Fruit fly (Drosophila melanogaster): Measurements from ENCODE around the gene CG31156.

Gene CG31156

dm6 chr3R:22596450-22596849 is 17.0 kb downstream of the CG31156 start:
- no peak for TF ChIP-seq CG10348 (GFP tag; IDR thresholded peaks at IDR 0.05)
- no peak for TF ChIP-seq CG34367 (tag; optimal IDR thresholded peaks at IDR 0.05)
- no peak for TF ChIP-seq CG12605 (GFP tag; IDR thresholded peaks at IDR 0.05)
- TF ChIP-seq CG32121 (GFP tag; IDR thresholded peaks at IDR 0.05): no peak
- TF ChIP-seq CG8301 (tag; optimal IDR thresholded peaks at IDR 0.05): no peak
- TF ChIP-seq EcR (GFP tag; optimal IDR thresholded peaks at IDR 0.05): no peak
- TF ChIP-seq Pif1B (GFP tag; optimal IDR thresholded peaks at IDR 0.05): no peak
- no peak for TF ChIP-seq Snoo (tag; optimal IDR thresholded peaks at IDR 0.05)
- TF ChIP-seq CG15710 (tag; optimal IDR thresholded peaks at IDR 0.05): no peak
- TF ChIP-seq CG13204 (GFP tag; optimal IDR thresholded peaks at IDR 0.05): no peak
- TF ChIP-seq Pif1A (GFP tag; optimal IDR thresholded peaks at IDR 0.05): no peak
- no peak for TF ChIP-seq gl (tag; optimal IDR thresholded peaks at IDR 0.05)
- no peak for TF ChIP-seq fd96Ca (GFP tag; IDR thresholded peaks at IDR 0.05)
- no peak for TF ChIP-seq CG14655 (GFP tag; optimal IDR thresholded peaks at IDR 0.05)
- TF ChIP-seq CG9948 (tag; optimal IDR thresholded peaks at IDR 0.05): no peak
- TF ChIP-seq CG17806 (tag; optimal IDR thresholded peaks at IDR 0.05): no peak
- no peak for TF ChIP-seq rn (GFP tag; IDR thresholded peaks at IDR 0.05)
- TF ChIP-seq D1 (tag; optimal IDR thresholded peaks at IDR 0.05): no peak
- TF ChIP-seq Ets98B (GFP tag; IDR thresholded peaks at IDR 0.05): no peak
- TF ChIP-seq CG4496 (GFP tag; IDR thresholded peaks at IDR 0.05): no peak

DNA sequence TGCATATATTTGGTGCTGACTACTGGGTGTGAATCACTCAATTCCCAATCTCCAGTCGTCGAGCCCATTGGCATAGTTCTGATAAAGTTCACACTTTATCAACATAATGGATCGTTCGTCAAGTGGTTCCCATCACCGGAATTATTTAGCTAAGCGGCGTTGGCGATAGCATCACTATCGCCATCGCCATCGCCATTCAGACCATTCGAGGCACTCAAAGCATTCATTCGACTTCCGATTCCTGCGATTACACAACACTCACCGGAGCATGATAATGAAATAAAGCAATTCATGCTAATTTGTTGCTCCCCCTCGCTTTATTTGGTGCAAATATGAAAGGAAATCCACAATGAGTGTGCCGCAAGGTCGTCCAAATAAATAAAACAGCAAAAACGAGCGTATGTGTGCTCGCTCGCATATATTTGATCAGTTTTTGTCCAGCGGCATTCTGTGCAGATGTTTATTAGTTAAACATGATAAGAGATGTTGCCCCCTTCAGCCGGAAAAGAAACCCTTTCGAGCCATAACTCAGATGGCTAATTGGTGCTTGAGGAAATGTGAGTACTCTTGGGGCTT is 18.1 kb downstream of the CG31156 start:
- TF ChIP-seq fd96Ca (GFP tag; IDR thresholded peaks at IDR 0.05) (no peak), Snoo (tag; optimal IDR thresholded peaks at IDR 0.05) (no peak), CG34367 (tag; optimal IDR thresholded peaks at IDR 0.05) (no peak), CG9948 (tag; optimal IDR thresholded peaks at IDR 0.05) (no peak), CG12605 (GFP tag; IDR thresholded peaks at IDR 0.05) (no peak), CG8301 (tag; optimal IDR thresholded peaks at IDR 0.05) (no peak), CG14655 (GFP tag; optimal IDR thresholded peaks at IDR 0.05) (no peak), CG8159 (tag; optimal IDR thresholded peaks at IDR 0.05) (no peak), Pif1B (GFP tag; optimal IDR thresholded peaks at IDR 0.05) (no peak), Ets98B (GFP tag; IDR thresholded peaks at IDR 0.05) (no peak), rn (GFP tag; IDR thresholded peaks at IDR 0.05) (no peak), D1 (tag; optimal IDR thresholded peaks at IDR 0.05) (no peak), CG13204 (GFP tag; optimal IDR thresholded peaks at IDR 0.05) (no peak), CG4496 (GFP tag; IDR thresholded peaks at IDR 0.05) (no peak), CG10348 (GFP tag; IDR thresholded peaks at IDR 0.05) (no peak), EcR (GFP tag; optimal IDR thresholded peaks at IDR 0.05) (no peak), CG15710 (tag; optimal IDR thresholded peaks at IDR 0.05) (no peak), Pif1A (GFP tag; optimal IDR thresholded peaks at IDR 0.05) (no peak)

dm6 chr3R:22594257-22594656 is 19.2 kb downstream of the CG31156 start:
- TF ChIP-seq CG8301 (tag; optimal IDR thresholded peaks at IDR 0.05): peak; percentile 74
- TF ChIP-seq fd96Ca (GFP tag; IDR thresholded peaks at IDR 0.05): no peak
- TF ChIP-seq gl (tag; optimal IDR thresholded peaks at IDR 0.05): no peak
- TF ChIP-seq CG14655 (GFP tag; optimal IDR thresholded peaks at IDR 0.05): peak; percentile 75
- no peak for TF ChIP-seq CG8159 (tag; optimal IDR thresholded peaks at IDR 0.05)
- peak; percentile 24 for TF ChIP-seq Pif1A (GFP tag; optimal IDR thresholded peaks at IDR 0.05)
- no peak for TF ChIP-seq CG34367 (tag; optimal IDR thresholded peaks at IDR 0.05)
- no peak for TF ChIP-seq Snoo (tag; optimal IDR thresholded peaks at IDR 0.05)
- no peak; the same call in 1 of the 2 replicates for TF ChIP-seq CG32121 (GFP tag; IDR thresholded peaks at IDR 0.05)
- peak; percentile 1 for TF ChIP-seq CG9948 (tag; optimal IDR thresholded peaks at IDR 0.05)
- 0 out of 2 replicates have a peak, but pooled peaks have one; percentile 22 for TF ChIP-seq Ets98B (GFP tag; IDR thresholded peaks at IDR 0.05)
- TF ChIP-seq CG12605 (GFP tag; IDR thresholded peaks at IDR 0.05): no peak
- no peak for TF ChIP-seq Pif1B (GFP tag; optimal IDR thresholded peaks at IDR 0.05)
- peak; percentile 13; the same call in 1 of the 2 replicates for TF ChIP-seq rn (GFP tag; IDR thresholded peaks at IDR 0.05)
- no peak for TF ChIP-seq CG13204 (GFP tag; optimal IDR thresholded peaks at IDR 0.05)
- TF ChIP-seq CG15710 (tag; optimal IDR thresholded peaks at IDR 0.05): no peak
- no peak for TF ChIP-seq D1 (tag; optimal IDR thresholded peaks at IDR 0.05)
- TF ChIP-seq CG17806 (tag; optimal IDR thresholded peaks at IDR 0.05): no peak
- no peak for TF ChIP-seq CG4496 (GFP tag; IDR thresholded peaks at IDR 0.05)
- no peak for TF ChIP-seq CG10348 (GFP tag; IDR thresholded peaks at IDR 0.05)
- TF ChIP-seq EcR (GFP tag; optimal IDR thresholded peaks at IDR 0.05): no peak

dm6 chr3R:22590668-22591275 is 22.7 kb downstream of the CG31156 start:
- TF ChIP-seq Pif1A (GFP tag; optimal IDR thresholded peaks at IDR 0.05) (peak; percentile 71), CG17806 (tag; optimal IDR thresholded peaks at IDR 0.05) (peak; percentile 48), CG10348 (GFP tag; IDR thresholded peaks at IDR 0.05) (0 out of 2 replicates have a peak, but pooled peaks have one; percentile 39), CG8159 (tag; optimal IDR thresholded peaks at IDR 0.05) (peak; percentile 47), gl (tag; optimal IDR thresholded peaks at IDR 0.05) (no peak), CG4496 (GFP tag; IDR thresholded peaks at IDR 0.05) (peak; percentile 46), CG8301 (tag; optimal IDR thresholded peaks at IDR 0.05) (peak; percentile 75), EcR (GFP tag; optimal IDR thresholded peaks at IDR 0.05) (no peak), CG14655 (GFP tag; optimal IDR thresholded peaks at IDR 0.05) (peak; percentile 86), fd96Ca (GFP tag; IDR thresholded peaks at IDR 0.05) (peak; percentile 37; the same call in 1 of the 3 replicates), CG9948 (tag; optimal IDR thresholded peaks at IDR 0.05) (peak; percentile 43), CG32121 (GFP tag; IDR thresholded peaks at IDR 0.05) (peak; percentile 19; the same call in 1 of the 2 replicates), Snoo (tag; optimal IDR thresholded peaks at IDR 0.05) (no peak), Pif1B (GFP tag; optimal IDR thresholded peaks at IDR 0.05) (peak; percentile 36), CG34367 (tag; optimal IDR thresholded peaks at IDR 0.05) (peak; percentile 18), CG15710 (tag; optimal IDR thresholded peaks at IDR 0.05) (peak; percentile 46)

DNA sequence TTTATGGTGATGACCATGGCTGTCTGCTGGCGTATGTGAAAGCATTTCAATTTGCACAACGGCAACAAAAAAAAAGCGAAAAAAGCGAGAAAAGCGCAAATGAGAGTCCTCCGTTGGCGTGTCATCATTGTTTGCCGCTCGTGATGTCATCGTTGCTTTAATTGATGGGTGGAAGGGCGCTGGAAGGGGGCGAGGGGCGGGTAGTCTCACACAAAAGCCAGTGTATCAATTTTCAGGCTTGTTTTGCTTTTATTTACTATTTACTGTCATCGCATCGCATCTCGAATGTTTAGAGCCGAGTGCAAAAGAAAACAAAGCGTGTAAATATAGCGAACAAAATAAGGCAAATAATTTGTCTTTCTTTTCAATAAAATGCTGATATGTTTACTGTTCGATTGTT is 24.1 kb downstream of the CG31156 start:
- TF ChIP-seq D1 (tag; optimal IDR thresholded peaks at IDR 0.05) (no peak), rn (GFP tag; IDR thresholded peaks at IDR 0.05) (no peak), CG14655 (GFP tag; optimal IDR thresholded peaks at IDR 0.05) (no peak), CG9948 (tag; optimal IDR thresholded peaks at IDR 0.05) (peak; percentile 9), CG8159 (tag; optimal IDR thresholded peaks at IDR 0.05) (peak; percentile 56), Snoo (tag; optimal IDR thresholded peaks at IDR 0.05) (no peak), Pif1A (GFP tag; optimal IDR thresholded peaks at IDR 0.05) (no peak), CG10348 (GFP tag; IDR thresholded peaks at IDR 0.05) (no peak), CG13204 (GFP tag; optimal IDR thresholded peaks at IDR 0.05) (peak; percentile 34), gl (tag; optimal IDR thresholded peaks at IDR 0.05) (peak; percentile 75), CG17806 (tag; optimal IDR thresholded peaks at IDR 0.05) (peak; percentile 23), CG34367 (tag; optimal IDR thresholded peaks at IDR 0.05) (peak; percentile 16), EcR (GFP tag; optimal IDR thresholded peaks at IDR 0.05) (peak; percentile 30), Ets98B (GFP tag; IDR thresholded peaks at IDR 0.05) (peak; percentile 29; the same call in 1 of the 2 replicates), fd96Ca (GFP tag; IDR thresholded peaks at IDR 0.05) (peak; percentile 50; the same call in 2 of the 3 replicates), Pif1B (GFP tag; optimal IDR thresholded peaks at IDR 0.05) (no peak), CG12605 (GFP tag; IDR thresholded peaks at IDR 0.05) (0 out of 2 replicates have a peak, but pooled peaks have one; percentile 43), CG15710 (tag; optimal IDR thresholded peaks at IDR 0.05) (peak; percentile 14), CG8301 (tag; optimal IDR thresholded peaks at IDR 0.05) (peak; percentile 51), CG4496 (GFP tag; IDR thresholded peaks at IDR 0.05) (peak; percentile 56; the same call in 1 of the 3 replicates), CG32121 (GFP tag; IDR thresholded peaks at IDR 0.05) (no peak; the same call in 1 of the 2 replicates)

All from whole organism, pupa.